Worm (Caenorhabditis elegans) whole organism, L1 larva: Measurements from ENCODE around the gene C25H3.3.

Experiments used
- ama-1 ChIP-seq: fragments of 150-350 bp; optimal IDR thresholded peaks from 2 replicates; lab custom pipeline; 2014
- elt-2 ChIP-seq: sonication (generic microtip); optimal IDR thresholded peaks from 2 replicates; lab custom pipeline; 2016; ENCODE audit warnings: missing genetic modification characterization, mild to moderate bottlenecking, inconsistent platforms, missing compliant biosample characterization, missing genetic modification reagents
- jun-1 ChIP-seq: fragments of 150-350 bp; optimal IDR thresholded peaks from 2 replicates; lab custom pipeline; 2014; ENCODE audit warnings: missing biosample characterization, missing genetic modification reagents, missing genetic modification characterization
- mdl-1 ChIP-seq, 2 experiments: fragments of 150-350 bp; optimal IDR thresholded peaks; 2 replicates each; lab custom pipeline; 2014 to 2017; ENCODE audit warnings: missing biosample characterization in 2 of 2, missing genetic modification characterization in 2 of 2, inconsistent platforms in 1 of 2
- nhr-237 ChIP-seq: fragments of 150-350 bp; optimal IDR thresholded peaks from 2 replicates; lab custom pipeline; 2014; ENCODE audit warnings: missing biosample characterization, missing genetic modification characterization
- nhr-76 ChIP-seq: sonication (generic microtip); optimal IDR thresholded peaks from 2 replicates; lab custom pipeline; 2017; ENCODE audit warnings: missing biosample characterization, missing genetic modification characterization
- nhr-85 ChIP-seq: sonication (generic microtip); peaks from one replicate; lab custom pipeline; 2016; ENCODE audit warnings: missing genetic modification characterization, inconsistent platforms, missing compliant biosample characterization
- nhr-90 ChIP-seq: sonication (generic microtip); optimal IDR thresholded peaks from 2 replicates; lab custom pipeline; 2016; ENCODE audit warnings: mild to moderate bottlenecking, missing genetic modification characterization, missing compliant biosample characterization; ENCODE audit not compliant: poor library complexity
- unc-98 ChIP-seq: fragments of 200-800 bp; sonication (Bioruptor generic); IDR thresholded peaks from 2 replicates; pipeline ENCODE4 v1.3.6; 2022; ENCODE audit warnings: missing genetic modification characterization, missing compliant biosample characterization
- ztf-11 ChIP-seq, 2 experiments: sonication (generic microtip); optimal IDR thresholded peaks; 2 replicates each; lab custom pipeline; 2016 to 2017; ENCODE audit warnings: missing genetic modification characterization in 2 of 2, missing biosample characterization in 1 of 2, missing compliant biosample characterization in 1 of 2

DNA sequence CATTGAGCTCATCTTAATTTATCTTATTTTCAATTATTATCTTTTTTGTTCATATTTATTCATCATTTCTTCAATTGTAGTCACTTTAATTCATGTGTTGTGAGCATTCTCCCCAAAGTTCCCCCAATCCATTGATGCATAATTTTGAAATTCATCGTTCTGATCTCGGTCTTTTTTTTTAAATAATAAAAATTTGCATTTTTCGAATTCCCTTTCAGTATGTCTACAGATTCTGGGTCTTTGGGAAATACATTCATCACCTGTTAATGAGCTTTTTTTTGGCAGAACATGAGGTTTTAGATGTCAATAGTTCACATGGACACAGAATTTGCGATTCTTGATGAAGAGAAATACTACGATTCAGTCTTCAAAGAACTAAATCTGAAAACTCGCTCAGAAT lies 25.9 kb downstream of the C25H3.3 start, which contains the start of gene damt-1:
- TF ChIP-seq ama-1 (lab: Kevin White, UChicago) (no peak), nhr-85 (tag; lab: Kevin White, UChicago) (no peak), mdl-1 (tag; optimal IDR thresholded peaks at IDR 0.05; lab: Kevin White, UChicago) (no peak), ztf-11 (tag; optimal IDR thresholded peaks at IDR 0.05; lab: Kevin White, UChicago) (no peak), nhr-76 (tag; lab: Kevin White, UChicago) (no peak), nhr-90 (no peak), unc-98 (no peak), nhr-237 (tag; lab: Kevin White, UChicago) (no peak), jun-1 (no peak), elt-2 (tag; lab: Kevin White, UChicago) (no peak)
